Fruit fly (Drosophila melanogaster) whole organism: ENCODE measurements around the gene CG7094.

Experiments
- CG8478 ChIP-seq: fragments of >200 bp; optimal IDR thresholded peaks from 2 replicates; lab custom pipeline; 2018; ENCODE audit warnings: inconsistent platforms
- Dll ChIP-seq: fragments of >200 bp; optimal IDR thresholded peaks from 2 replicates; lab custom pipeline; 2017
- EcR ChIP-seq, 2 experiments: fragments of >200 bp; optimal IDR thresholded peaks; 2 replicates each; lab custom pipeline; 2017; ENCODE audit warnings: missing biosample characterization in 2 of 2, missing genetic modification characterization in 2 of 2, missing genetic modification reagents in 2 of 2
- pan ChIP-seq: fragments of >200 bp; optimal IDR thresholded peaks from 2 replicates; lab custom pipeline; 2017
- psq ChIP-seq: fragments of >200 bp; optimal IDR thresholded peaks from 2 replicates; lab custom pipeline; 2017
- usp ChIP-seq: fragments of >200 bp; optimal IDR thresholded peaks from 2 replicates; lab custom pipeline; 2017; ENCODE audit warnings: missing biosample characterization, missing genetic modification characterization, mixed read lengths

DNA sequence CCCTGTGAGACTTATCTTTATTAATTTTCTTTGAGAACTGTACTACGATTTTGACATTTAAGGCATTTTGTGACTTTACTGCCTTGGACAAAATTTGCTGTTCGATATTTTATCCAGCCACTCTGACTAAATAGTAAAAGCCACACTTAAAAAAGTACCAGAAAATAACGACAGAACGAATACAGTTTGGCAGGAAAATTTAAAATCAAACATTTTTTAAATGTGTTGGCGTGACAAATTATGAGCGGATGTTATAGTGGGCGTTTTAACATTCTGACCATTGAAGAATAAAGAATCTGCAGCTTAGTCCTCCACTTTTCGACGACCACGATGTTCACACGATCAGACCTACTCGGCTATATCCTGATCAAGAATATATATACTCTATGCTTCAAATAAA, at the start of gene CG7094:
- TF ChIP-seq psq (lab: Kevin White, UChicago): no peak
- TF ChIP-seq Dll (lab: Kevin White, UChicago): no peak
- TF ChIP-seq CG8478 (lab: Kevin White, UChicago): no peak
- TF ChIP-seq pan (lab: Kevin White, UChicago): no peak
- no peak for TF ChIP-seq EcR (GFP tag; optimal IDR thresholded peaks at IDR 0.05; lab: Kevin White, UChicago)
- no peak for TF ChIP-seq usp (GFP tag; lab: Kevin White, UChicago)
